Worm (Caenorhabditis elegans): ENCODE measurements around the gene gly-6.

DNA sequence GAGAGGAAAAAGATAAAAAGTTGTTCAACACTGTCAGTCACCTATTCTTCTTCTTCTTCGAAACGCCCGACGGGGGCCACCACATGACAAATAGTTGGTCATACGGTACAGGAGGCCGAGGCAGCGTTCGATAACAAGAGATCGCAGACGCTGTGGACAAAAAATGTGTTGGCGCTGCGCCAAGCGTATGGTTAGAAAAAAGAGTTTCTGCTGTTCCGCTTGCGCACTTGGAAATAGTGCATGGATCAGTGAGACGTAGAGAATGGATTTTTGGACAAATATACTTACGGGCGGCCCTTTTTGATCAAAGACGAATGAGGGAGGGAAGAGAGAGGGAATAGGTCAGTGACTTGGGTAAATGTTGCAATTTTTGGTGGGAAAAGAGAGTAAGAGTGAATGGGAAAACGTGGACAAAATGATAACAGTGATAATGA is 46.3 kb downstream of the gly-6 start:
- TF ChIP-seq fkh-10 (GFP tag; optimal IDR thresholded peaks at IDR 0.05), result no peak
- no peak for TF ChIP-seq nhr-11 (tag; optimal IDR thresholded peaks at IDR 0.05)
- TF ChIP-seq Y22D7AL.16 (tag; optimal IDR thresholded peaks at IDR 0.05), result no peak
- TF ChIP-seq ets-4 (tag; optimal IDR thresholded peaks at IDR 0.05), result no peak
- TF ChIP-seq C38D4.7 (GFP tag; optimal IDR thresholded peaks at IDR 0.05), result no peak
- TF ChIP-seq ama-1 (optimal IDR thresholded peaks at IDR 0.05), result no peak
- no peak for TF ChIP-seq unc-42 (tag; optimal IDR thresholded peaks at IDR 0.05)
- TF ChIP-seq fkh-6 (tag; optimal IDR thresholded peaks at IDR 0.05), result no peak
- TF ChIP-seq pha-2 (tag; optimal IDR thresholded peaks at IDR 0.05), result no peak
- no peak for TF ChIP-seq ceh-22 (tag; optimal IDR thresholded peaks at IDR 0.05)
